Fruit fly (Drosophila melanogaster) whole organism, embryonic: Measurements from ENCODE around the gene CG13947.
A peak's percentile ranks its signal among the peaks of the same experiment; 100 is the strongest.

ENCODE experiments used
- Abd-B ChIP-seq: fragments of 200-800 bp; sonication (Bioruptor generic); optimal IDR thresholded peaks from 2 replicates; lab custom pipeline; 2018; ENCODE audit warnings: missing biosample characterization, mild to moderate bottlenecking, missing genetic modification characterization, moderate library complexity
- Aef1 ChIP-seq: fragments of 200-800 bp; sonication (Bioruptor generic); IDR thresholded peaks from 3 replicates; pipeline ENCODE4 v1.3.6; 2022; ENCODE audit warnings: missing biosample characterization, missing genetic modification characterization
- B-H2 ChIP-seq: fragments of 200-800 bp; sonication (Bioruptor generic); optimal IDR thresholded peaks from 2 replicates; lab custom pipeline; 2018; ENCODE audit warnings: missing biosample characterization, mild to moderate bottlenecking, missing genetic modification characterization
- BtbVII ChIP-seq: fragments of 200-800 bp; sonication (Bioruptor generic); optimal IDR thresholded peaks from 3 replicates; lab custom pipeline; 2017; ENCODE audit warnings: missing biosample characterization, mild to moderate bottlenecking, missing genetic modification characterization
- CG10267 ChIP-seq: fragments of 200-800 bp; sonication (Bioruptor generic); optimal IDR thresholded peaks from 2 replicates; lab custom pipeline; 2018; ENCODE audit warnings: missing biosample characterization, mild to moderate bottlenecking, missing genetic modification characterization, moderate library complexity
- CG10959 ChIP-seq: fragments of 200-800 bp; sonication (Bioruptor generic); IDR thresholded peaks from 2 replicates; pipeline ENCODE4 v1.3.6; 2022; ENCODE audit warnings: missing biosample characterization, missing genetic modification characterization
- CG10979 ChIP-seq: fragments of 200-800 bp; sonication (Bioruptor generic); optimal IDR thresholded peaks from 2 replicates; lab custom pipeline; 2018; ENCODE audit warnings: missing biosample characterization, mild to moderate bottlenecking, missing genetic modification characterization, moderate library complexity
- CG11093 ChIP-seq: fragments of 200-800 bp; sonication (Bioruptor generic); IDR thresholded peaks from 3 replicates; pipeline ENCODE4 v1.3.6; 2022; ENCODE audit warnings: missing biosample characterization, missing genetic modification characterization
- CG12769 ChIP-seq: fragments of 200-800 bp; sonication (Bioruptor generic); optimal IDR thresholded peaks from 2 replicates; lab custom pipeline; 2019; ENCODE audit warnings: missing biosample characterization, mild to moderate bottlenecking, missing genetic modification characterization, moderate library complexity
- CG13296 ChIP-seq: fragments of 200-800 bp; sonication (Bioruptor generic); optimal IDR thresholded peaks from 3 replicates; lab custom pipeline; 2018; ENCODE audit warnings: missing biosample characterization, mild to moderate bottlenecking, missing genetic modification characterization
- CG14014 ChIP-seq: fragments of 200-800 bp; sonication (Bioruptor generic); IDR thresholded peaks from 2 replicates; pipeline ENCODE4 v1.3.6; 2022; ENCODE audit warnings: missing biosample characterization, missing genetic modification characterization
- CG16813 ChIP-seq: fragments of 200-800 bp; sonication (Bioruptor generic); IDR thresholded peaks from 3 replicates; pipeline ENCODE4 v1.3.6; 2022; ENCODE audit warnings: missing biosample characterization, missing genetic modification characterization; ENCODE audit not compliant: partially characterized antibody
- CG17186 ChIP-seq: fragments of 200-800 bp; sonication (Bioruptor generic); optimal IDR thresholded peaks from 3 replicates; lab custom pipeline; 2017; ENCODE audit warnings: missing biosample characterization, missing genetic modification reagents, missing genetic modification characterization
- CG17568 ChIP-seq: fragments of 200-800 bp; sonication (Bioruptor generic); optimal IDR thresholded peaks from 2 replicates; lab custom pipeline; 2018; ENCODE audit warnings: missing biosample characterization, mild to moderate bottlenecking, missing genetic modification characterization, moderate library complexity
- CG17802 ChIP-seq: fragments of 200-800 bp; sonication (Bioruptor generic); optimal IDR thresholded peaks from 2 replicates; lab custom pipeline; 2018; ENCODE audit warnings: missing biosample characterization, mild to moderate bottlenecking, missing genetic modification characterization, moderate library complexity
- CG2202 ChIP-seq: fragments of 200-800 bp; sonication (Bioruptor generic); optimal IDR thresholded peaks from 2 replicates; lab custom pipeline; 2018; ENCODE audit warnings: missing biosample characterization, mild to moderate bottlenecking, missing genetic modification characterization
- CG42726 ChIP-seq: fragments of 200-800 bp; sonication (Bioruptor generic); IDR thresholded peaks from 2 replicates; pipeline ENCODE4 v1.3.6; 2022; ENCODE audit warnings: missing biosample characterization, missing genetic modification characterization; ENCODE audit not compliant: partially characterized antibody
- CG4404 ChIP-seq: fragments of 200-800 bp; sonication (Bioruptor generic); IDR thresholded peaks from 2 replicates; pipeline ENCODE4 v1.3.6; 2022; ENCODE audit warnings: missing biosample characterization, missing genetic modification characterization
- CG4730 ChIP-seq: fragments of 200-800 bp; sonication (Bioruptor generic); IDR thresholded peaks from 2 replicates; pipeline ENCODE4 v1.3.6; 2022; ENCODE audit warnings: missing biosample characterization, missing genetic modification characterization
- CG4854 ChIP-seq: fragments of 200-800 bp; sonication (Bioruptor generic); optimal IDR thresholded peaks from 2 replicates; lab custom pipeline; 2016; ENCODE audit warnings: missing biosample characterization, missing genetic modification characterization, inconsistent platforms
- CG6254 ChIP-seq: fragments of 200-800 bp; sonication (Bioruptor generic); optimal IDR thresholded peaks from 3 replicates; lab custom pipeline; 2017; ENCODE audit warnings: mild to moderate bottlenecking, missing biosample characterization, missing genetic modification reagents, missing genetic modification characterization
- CG8388 ChIP-seq: fragments of 200-800 bp; sonication (Bioruptor generic); optimal IDR thresholded peaks from 2 replicates; lab custom pipeline; 2019; ENCODE audit warnings: missing biosample characterization, mild to moderate bottlenecking, missing genetic modification characterization, moderate library complexity
- CHES-1-like ChIP-seq: fragments of 200-800 bp; sonication (Bioruptor generic); optimal IDR thresholded peaks from 2 replicates; lab custom pipeline; 2016; ENCODE audit warnings: missing biosample characterization, missing genetic modification characterization
- Dip3 ChIP-seq: fragments of 200-800 bp; sonication (Bioruptor generic); optimal IDR thresholded peaks from 3 replicates; lab custom pipeline; 2016; ENCODE audit warnings: missing biosample characterization, missing genetic modification characterization
- Dp ChIP-seq: fragments of 200-800 bp; sonication (Bioruptor generic); optimal IDR thresholded peaks from 2 replicates; lab custom pipeline; 2018; ENCODE audit warnings: missing biosample characterization, mild to moderate bottlenecking, missing genetic modification characterization, moderate library complexity
- Ets65A ChIP-seq: fragments of 200-800 bp; sonication (Bioruptor generic); peaks from one replicate; lab custom pipeline; 2016; ENCODE audit warnings: missing biosample characterization, missing genetic modification characterization
- HmgD ChIP-seq: fragments of 200-800 bp; sonication (Bioruptor generic); optimal IDR thresholded peaks from 3 replicates; lab custom pipeline; 2016; ENCODE audit warnings: missing biosample characterization, missing genetic modification characterization
- Hmr ChIP-seq: fragments of 200-800 bp; sonication (Bioruptor generic); optimal IDR thresholded peaks from 3 replicates; lab custom pipeline; 2017; ENCODE audit warnings: mild to moderate bottlenecking, missing biosample characterization, missing genetic modification reagents, missing genetic modification characterization
- Hmx ChIP-seq: fragments of 200-800 bp; sonication (Bioruptor generic); optimal IDR thresholded peaks from 2 replicates; lab custom pipeline; 2016; ENCODE audit warnings: missing biosample characterization, missing genetic modification characterization
- Hr3 ChIP-seq: fragments of 200-800 bp; sonication (Bioruptor generic); optimal IDR thresholded peaks from 3 replicates; lab custom pipeline; 2016; ENCODE audit warnings: missing biosample characterization, missing genetic modification characterization
- Lpt ChIP-seq: fragments of >200 bp; optimal IDR thresholded peaks from 2 replicates; lab custom pipeline; 2018; ENCODE audit warnings: missing biosample characterization, missing genetic modification characterization
- MBD-R2 ChIP-seq: fragments of 200-800 bp; sonication (Bioruptor generic); IDR thresholded peaks from 2 replicates; pipeline ENCODE4 v1.3.6; 2022; ENCODE audit warnings: missing biosample characterization, missing genetic modification characterization
- NC2β ChIP-seq: fragments of 200-800 bp; sonication (Bioruptor generic); optimal IDR thresholded peaks from 2 replicates; lab custom pipeline; 2016; ENCODE audit warnings: missing biosample characterization, missing genetic modification characterization
- Nf-YB ChIP-seq: fragments of 200-800 bp; sonication (Bioruptor generic); optimal IDR thresholded peaks from 3 replicates; lab custom pipeline; 2019; ENCODE audit warnings: missing biosample characterization, mild to moderate bottlenecking, missing genetic modification characterization, moderate library complexity
- Vsx1 ChIP-seq: fragments of 200-800 bp; sonication (Bioruptor generic); optimal IDR thresholded peaks from 2 replicates; lab custom pipeline; 2017; ENCODE audit warnings: missing biosample characterization, mild to moderate bottlenecking, missing genetic modification characterization, missing genetic modification reagents
- abd-A ChIP-seq: fragments of 200-800 bp; sonication (Bioruptor generic); optimal IDR thresholded peaks from 3 replicates; lab custom pipeline; 2019; ENCODE audit warnings: missing biosample characterization, mild to moderate bottlenecking, missing genetic modification characterization, moderate library complexity
- al ChIP-seq: fragments of 200-800 bp; sonication (Bioruptor generic); IDR thresholded peaks from 2 replicates; pipeline ENCODE4 v1.3.6; 2022; ENCODE audit warnings: missing biosample characterization, missing genetic modification characterization
- ase ChIP-seq: fragments of 200-800 bp; sonication (Bioruptor generic); IDR thresholded peaks from 3 replicates; pipeline ENCODE4 v1.3.6; 2022; ENCODE audit warnings: missing biosample characterization, missing genetic modification characterization
- croc ChIP-seq: fragments of 200-800 bp; sonication (Bioruptor generic); conservative IDR thresholded peaks from 3 replicates; pipeline ENCODE4 v1.3.6; 2022; ENCODE audit warnings: missing biosample characterization, missing genetic modification characterization
- crp ChIP-seq, 2 experiments: fragments of 200-800 bp; sonication (Bioruptor generic); optimal IDR thresholded peaks; 2 replicates in 1 of 2; 3 replicates in 1 of 2; lab custom pipeline; 2017; ENCODE audit warnings: missing biosample characterization in 2 of 2, missing genetic modification characterization in 2 of 2, mild to moderate bottlenecking in 1 of 2, moderate library complexity in 1 of 2
- danr ChIP-seq: fragments of 200-800 bp; sonication (Bioruptor generic); IDR thresholded peaks from 2 replicates; pipeline ENCODE4 v1.3.6; 2022; ENCODE audit warnings: missing biosample characterization, missing genetic modification characterization
- dmrt11E ChIP-seq: fragments of 200-800 bp; sonication (Bioruptor generic); optimal IDR thresholded peaks from 3 replicates; lab custom pipeline; 2018; ENCODE audit warnings: missing biosample characterization, mild to moderate bottlenecking, missing genetic modification characterization, moderate library complexity
- dmrt99B ChIP-seq: fragments of 200-800 bp; sonication (Bioruptor generic); optimal IDR thresholded peaks from 2 replicates; lab custom pipeline; 2018; ENCODE audit warnings: missing biosample characterization, mild to moderate bottlenecking, missing genetic modification characterization, moderate library complexity
- ems ChIP-seq: fragments of 200-800 bp; sonication (Bioruptor generic); optimal IDR thresholded peaks from 3 replicates; lab custom pipeline; 2016; ENCODE audit warnings: missing biosample characterization, missing genetic modification characterization
- insv ChIP-seq, 2 experiments: fragments of 200-800 bp; sonication (Bioruptor generic); optimal IDR thresholded peaks; 3 replicates each; lab custom pipeline; 2016 to 2018; ENCODE audit warnings: missing biosample characterization in 2 of 2, missing genetic modification characterization in 2 of 2
- pita ChIP-seq: fragments of 200-800 bp; sonication (Bioruptor generic); optimal IDR thresholded peaks from 2 replicates; lab custom pipeline; 2017; ENCODE audit warnings: missing biosample characterization, mild to moderate bottlenecking, missing genetic modification characterization
- run ChIP-seq: fragments of 200-800 bp; sonication (Bioruptor generic); optimal IDR thresholded peaks from 3 replicates; lab custom pipeline; 2018; ENCODE audit warnings: missing biosample characterization, mild to moderate bottlenecking, missing genetic modification characterization
- so ChIP-seq: fragments of 200-800 bp; sonication (Bioruptor generic); IDR thresholded peaks from 3 replicates; pipeline ENCODE4 v1.3.6; 2022; ENCODE audit warnings: missing biosample characterization, missing genetic modification characterization
- trh ChIP-seq: fragments of 200-800 bp; sonication (Bioruptor generic); optimal IDR thresholded peaks from 2 replicates; lab custom pipeline; 2016; ENCODE audit warnings: missing biosample characterization, missing genetic modification characterization
- unpg ChIP-seq: fragments of 200-800 bp; sonication (Bioruptor generic); optimal IDR thresholded peaks from 3 replicates; lab custom pipeline; 2018; ENCODE audit warnings: missing biosample characterization, mild to moderate bottlenecking, missing genetic modification characterization, moderate library complexity
- yki ChIP-seq: fragments of >200 bp; optimal IDR thresholded peaks from 3 replicates; lab custom pipeline; 2018
- zen ChIP-seq: fragments of 200-800 bp; sonication (Bioruptor generic); optimal IDR thresholded peaks from 3 replicates; lab custom pipeline; 2018; ENCODE audit warnings: missing biosample characterization, mild to moderate bottlenecking, missing genetic modification characterization, moderate library complexity

The CG13947 gene

DNA sequence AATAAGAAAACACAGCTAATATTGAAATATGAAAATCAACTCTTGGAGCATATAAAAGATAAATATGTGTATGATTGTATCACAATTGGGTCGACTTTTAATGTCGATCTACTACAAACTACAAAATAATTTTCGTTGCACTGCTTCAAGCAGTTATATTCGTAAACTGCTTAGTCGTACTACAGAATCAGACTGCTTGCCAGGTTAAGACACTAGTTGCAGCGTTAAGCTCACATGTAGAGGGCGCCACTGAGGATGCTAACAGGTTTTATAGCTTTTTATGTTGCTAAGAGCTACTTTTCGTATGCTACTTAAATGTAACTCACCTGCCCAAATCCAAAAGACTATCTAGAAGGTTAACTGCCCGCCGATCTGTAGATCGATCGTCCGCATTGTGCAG, 38.9 kb upstream of the CG13947 start (continued):
- TF ChIP-seq dmrt99B (tag; lab: Kevin White, UChicago), result no peak
- no peak for TF ChIP-seq insv (GFP tag; optimal IDR thresholded peaks at IDR 0.05; lab: Kevin White, UChicago)
- peak; percentile 30 for TF ChIP-seq HmgD (GFP tag; lab: Kevin White, UChicago)
- TF ChIP-seq unpg (GFP tag; lab: Kevin White, UChicago), result no peak
- no peak for TF ChIP-seq CG10959 (GFP tag; lab: Robert Waterston, UW)
- TF ChIP-seq danr (GFP tag; lab: Robert Waterston, UW), result no peak
- peak; percentile 51 for TF ChIP-seq MBD-R2 (GFP tag; lab: Robert Waterston, UW)
- TF ChIP-seq Hr3 (GFP tag; lab: Kevin White, UChicago), result peak; percentile 21
- no peak for TF ChIP-seq CG8388 (GFP tag; lab: Kevin White, UChicago)
- no peak for TF ChIP-seq Dp (GFP tag; lab: Kevin White, UChicago)
- TF ChIP-seq Lpt (GFP tag; lab: Kevin White, UChicago), result no peak
- no peak for TF ChIP-seq Hmr (GFP tag; lab: Kevin White, UChicago)
- TF ChIP-seq CG16813, result peak; percentile 28; the same call in 1 of the 3 replicates
- TF ChIP-seq CG13296, result no peak
- no peak for TF ChIP-seq B-H2 (GFP tag; lab: Kevin White, UChicago)
- TF ChIP-seq Ets65A (GFP tag; lab: Kevin White, UChicago), result peak; percentile 81
- no peak for TF ChIP-seq BtbVII
- TF ChIP-seq CHES-1-like (GFP tag; lab: Kevin White, UChicago), result no peak
- TF ChIP-seq ems (GFP tag; lab: Kevin White, UChicago), result no peak
- no peak for TF ChIP-seq CG17568 (GFP tag; lab: Kevin White, UChicago)
- TF ChIP-seq pita (GFP tag; lab: Kevin White, UChicago), result peak; percentile 15
- no peak for TF ChIP-seq Nf-YB (GFP tag; lab: Kevin White, UChicago)
- TF ChIP-seq CG2202, result no peak
- TF ChIP-seq CG17186, result no peak
- peak; percentile 95 for TF ChIP-seq Abd-B (GFP tag; lab: Kevin White, UChicago)
- peak; percentile 11 for TF ChIP-seq yki
- TF ChIP-seq CG12769 (tag; lab: Kevin White, UChicago), result peak; percentile 7
- TF ChIP-seq CG6254 (GFP tag; lab: Kevin White, UChicago), result no peak
- TF ChIP-seq Vsx1, result no peak
- no peak for TF ChIP-seq run (tag; lab: Kevin White, UChicago)
- no peak for TF ChIP-seq crp (GFP tag; optimal IDR thresholded peaks at IDR 0.05; lab: Kevin White, UChicago)
- TF ChIP-seq CG42726 (GFP tag; lab: Robert Waterston, UW), result peak; percentile 71; the same call in 1 of the 2 replicates
- TF ChIP-seq trh (GFP tag; lab: Kevin White, UChicago), result no peak
- TF ChIP-seq dmrt11E, result no peak
- TF ChIP-seq abd-A (tag; lab: Kevin White, UChicago), result peak; percentile 61
- no peak for TF ChIP-seq CG11093 (GFP tag; lab: Robert Waterston, UW)
- no peak for TF ChIP-seq Aef1 (GFP tag; lab: Robert Waterston, UW)
- TF ChIP-seq CG10267 (tag; lab: Kevin White, UChicago), result no peak
- TF ChIP-seq CG4404, result no peak
- no peak for TF ChIP-seq NC2β (GFP tag; lab: Kevin White, UChicago)
- TF ChIP-seq CG14014 (GFP tag; lab: Robert Waterston, UW), result no peak
- TF ChIP-seq CG4854, result no peak
- 0 out of 2 replicates have a peak, but pooled peaks have one; percentile 25 for TF ChIP-seq al (GFP tag; lab: Robert Waterston, UW)
- peak; percentile 15 for TF ChIP-seq zen (tag; lab: Kevin White, UChicago)
- no peak for TF ChIP-seq croc (GFP tag; lab: Robert Waterston, UW)
- TF ChIP-seq ase, result no peak
- TF ChIP-seq CG17802 (tag; lab: Kevin White, UChicago), result no peak
- TF ChIP-seq CG4730 (GFP tag; lab: Robert Waterston, UW), result no peak
- TF ChIP-seq CG10979 (tag; lab: Kevin White, UChicago), result no peak
- no peak for TF ChIP-seq Hmx
- no peak for TF ChIP-seq so (GFP tag; lab: Robert Waterston, UW)
- peak; percentile 6 for TF ChIP-seq Dip3 (GFP tag; lab: Kevin White, UChicago)
